Worm (Caenorhabditis elegans): ENCODE data around the gene clec-246.

DNA sequence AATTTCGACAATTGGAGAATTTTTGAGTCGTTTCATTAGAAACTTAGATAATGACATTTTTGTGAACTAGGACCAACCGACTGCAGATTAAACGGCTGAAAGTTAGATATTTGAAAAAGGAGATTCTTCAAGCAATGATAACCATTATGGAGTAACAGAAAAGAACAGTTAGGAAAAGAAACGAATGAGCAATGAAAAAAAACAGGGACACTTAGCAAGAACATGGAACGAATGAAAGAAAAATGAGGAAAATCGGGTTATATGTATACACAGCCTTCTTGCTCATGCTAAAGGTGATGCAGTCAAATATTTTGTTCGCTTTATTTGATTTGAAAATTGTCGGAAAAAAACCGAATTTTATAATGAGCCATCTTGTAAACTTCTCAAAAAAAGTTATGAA, 35.1 kb downstream of the clec-246 start, which contains the start of gene F16H6.10:
- TF ChIP-seq unc-98 (GFP tag; IDR thresholded peaks at IDR 0.05) (no peak), nhr-76 (tag; optimal IDR thresholded peaks at IDR 0.05) (no peak), ztf-4 (tag; optimal IDR thresholded peaks at IDR 0.05) (no peak), lin-13 (GFP tag; optimal IDR thresholded peaks at IDR 0.05) (no peak), hpl-2 (GFP tag; optimal IDR thresholded peaks at IDR 0.05) (no peak), lin-15B (tag; optimal IDR thresholded peaks at IDR 0.05) (no peak), ztf-11 (tag; optimal IDR thresholded peaks at IDR 0.05) (no peak), mab-9 (GFP tag; IDR thresholded peaks at IDR 0.05) (no peak), sox-4 (tag; optimal IDR thresholded peaks at IDR 0.05) (no peak)

Data from whole organism, L1 larva.